Worm (Caenorhabditis elegans) whole organism, L4 larva: ENCODE results near the gene rbm-22.
A peak's percentile ranks its signal among the peaks of the same experiment; 100 is the strongest.

Experiments used
- F37D6.2 ChIP-seq: sonication (generic microtip); optimal IDR thresholded peaks from 2 replicates; lab custom pipeline; 2016; ENCODE audit warnings: mild to moderate bottlenecking, missing genetic modification characterization, missing compliant biosample characterization
- Y48G9A.11 ChIP-seq: fragments of 200-800 bp; sonication (Bioruptor generic); IDR thresholded peaks from 2 replicates; pipeline ENCODE4 v1.3.6; 2022; ENCODE audit warnings: missing genetic modification reagents, missing genetic modification characterization, missing compliant biosample characterization
- Y75B8A.6 ChIP-seq: fragments of 200-800 bp; sonication (Bioruptor generic); IDR thresholded peaks from 2 replicates; pipeline ENCODE4 v1.3.6; 2022; ENCODE audit warnings: missing genetic modification reagents, missing genetic modification characterization, missing compliant biosample characterization
- ZK546.5 ChIP-seq, 2 experiments: sonication (generic microtip); optimal IDR thresholded peaks; 2 replicates each; lab custom pipeline; 2017; ENCODE audit warnings: missing biosample characterization in 2 of 2, missing genetic modification characterization in 2 of 2
- aha-1 ChIP-seq: fragments of 150-350 bp; peaks from one replicate; lab custom pipeline; 2014; ENCODE audit warnings: missing biosample characterization, missing genetic modification characterization
- attf-4 ChIP-seq: sonication (generic microtip); optimal IDR thresholded peaks from 3 replicates; lab custom pipeline; 2017; ENCODE audit warnings: missing biosample characterization, missing genetic modification characterization
- ceh-20 ChIP-seq: fragments of 200-800 bp; sonication (Bioruptor generic); IDR thresholded peaks from 2 replicates; pipeline ENCODE4 v1.3.6; 2022; ENCODE audit warnings: missing genetic modification reagents, missing genetic modification characterization, missing compliant biosample characterization
- ceh-44 ChIP-seq: fragments of 200-800 bp; sonication (Bioruptor generic); IDR thresholded peaks from 2 replicates; pipeline ENCODE4 v1.3.6; 2022; ENCODE audit warnings: missing genetic modification reagents, missing genetic modification characterization, missing compliant biosample characterization
- ceh-62 ChIP-seq: sonication (generic microtip); optimal IDR thresholded peaks from 2 replicates; lab custom pipeline; 2017; ENCODE audit warnings: missing biosample characterization, missing genetic modification characterization
- ctbp-1 ChIP-seq: fragments of 200-800 bp; sonication (Bioruptor generic); IDR thresholded peaks from 2 replicates; pipeline ENCODE4 v1.3.6; 2022; ENCODE audit warnings: missing genetic modification reagents, missing genetic modification characterization, missing compliant biosample characterization
- daf-8 ChIP-seq: fragments of 200-800 bp; sonication (Bioruptor generic); IDR thresholded peaks from 2 replicates; pipeline ENCODE4 v1.3.6; 2022; ENCODE audit warnings: missing genetic modification characterization, missing compliant biosample characterization
- dve-1 ChIP-seq: sonication (generic microtip); optimal IDR thresholded peaks from 2 replicates; lab custom pipeline; 2017; ENCODE audit warnings: antibody characterized with exemption, mild to moderate bottlenecking, missing genetic modification characterization, missing compliant biosample characterization; ENCODE audit not compliant: insufficient read depth
- egl-27 ChIP-seq: sonication (generic microtip); optimal IDR thresholded peaks from 3 replicates; lab custom pipeline; 2017; ENCODE audit warnings: missing biosample characterization, missing genetic modification reagents, missing genetic modification characterization
- egl-43 ChIP-seq: fragments of 200-800 bp; sonication (Bioruptor generic); IDR thresholded peaks from 2 replicates; pipeline ENCODE4 v1.3.6; 2022; ENCODE audit warnings: missing genetic modification reagents, missing genetic modification characterization, missing compliant biosample characterization
- fos-1 ChIP-seq: fragments of 150-350 bp; optimal IDR thresholded peaks from 2 replicates; lab custom pipeline; 2014; ENCODE audit warnings: missing biosample characterization, missing genetic modification characterization
- hif-1 ChIP-seq, 2 experiments: sonication (generic microtip); optimal IDR thresholded peaks; 2 replicates each; lab custom pipeline; 2016 to 2017; ENCODE audit warnings: missing compliant biosample characterization in 2 of 2, missing genetic modification characterization in 2 of 2, missing genetic modification reagents in 2 of 2, missing genotype in 2 of 2, mild to moderate bottlenecking in 1 of 2
- hlh-11 ChIP-seq: fragments of 200-800 bp; sonication (Bioruptor generic); optimal IDR thresholded peaks from 2 replicates; lab custom pipeline; 2018; ENCODE audit warnings: mild to moderate bottlenecking, missing genetic modification characterization, missing compliant biosample characterization
- jun-1 ChIP-seq: fragments of 150-350 bp; optimal IDR thresholded peaks from 2 replicates; lab custom pipeline; 2014; ENCODE audit warnings: missing biosample characterization, missing genetic modification reagents, missing genetic modification characterization
- lim-7 ChIP-seq: fragments of 200-800 bp; sonication (Bioruptor generic); IDR thresholded peaks from 2 replicates; pipeline ENCODE4 v1.3.6; 2022; ENCODE audit warnings: missing genetic modification characterization, missing compliant biosample characterization
- lin-1 ChIP-seq: fragments of 200-800 bp; sonication (Bioruptor generic); IDR thresholded peaks from 2 replicates; pipeline ENCODE4 v1.3.6; 2022; ENCODE audit warnings: missing genetic modification reagents, missing genetic modification characterization, missing compliant biosample characterization
- lin-38 ChIP-seq: fragments of 200-800 bp; sonication (Bioruptor generic); IDR thresholded peaks from 2 replicates; pipeline ENCODE4 v1.3.6; 2022; ENCODE audit warnings: missing genetic modification reagents, missing genetic modification characterization, missing compliant biosample characterization
- mdl-1 ChIP-seq, 2 experiments: fragments of 150-350 bp in 1 of 2; sonication (generic microtip) in 1 of 2; optimal IDR thresholded peaks; 2 replicates each; lab custom pipeline; 2014 to 2017; ENCODE audit warnings: missing biosample characterization in 2 of 2, missing genetic modification characterization in 2 of 2
- mep-1 ChIP-seq: fragments of 150-350 bp; sonication (generic microtip); optimal IDR thresholded peaks from 3 replicates; lab custom pipeline; 2014; ENCODE audit warnings: missing biosample characterization, missing genetic modification characterization
- mes-2 ChIP-seq: sonication (generic microtip); optimal IDR thresholded peaks from 2 replicates; lab custom pipeline; 2016; ENCODE audit warnings: missing genotype, mild to moderate bottlenecking, missing genetic modification characterization, missing compliant biosample characterization; ENCODE audit not compliant: poor library complexity, severe bottlenecking
- mxl-3 ChIP-seq: fragments of 200-800 bp; sonication (Bioruptor generic); optimal IDR thresholded peaks from 2 replicates; lab custom pipeline; 2018; ENCODE audit warnings: mild to moderate bottlenecking, missing genetic modification characterization, missing compliant biosample characterization
- nhr-237 ChIP-seq: sonication (generic microtip); optimal IDR thresholded peaks from 2 replicates; lab custom pipeline; 2017; ENCODE audit warnings: missing biosample characterization, missing genetic modification characterization
- nhr-25 ChIP-seq: sonication (generic microtip); optimal IDR thresholded peaks from 2 replicates; lab custom pipeline; 2017; ENCODE audit warnings: missing genetic modification characterization, mild to moderate bottlenecking, missing compliant biosample characterization, antibody characterized with exemption, moderate library complexity, borderline replicate concordance; ENCODE audit not compliant: insufficient read depth
- nhr-28 ChIP-seq: fragments of 150-350 bp; optimal IDR thresholded peaks from 2 replicates; lab custom pipeline; 2014; ENCODE audit warnings: missing biosample characterization, missing genetic modification characterization
- nhr-6 ChIP-seq: fragments of 150-350 bp; optimal IDR thresholded peaks from 2 replicates; lab custom pipeline; 2014; ENCODE audit warnings: missing biosample characterization, missing genetic modification characterization
- nhr-77 ChIP-seq: fragments of 150-350 bp; optimal IDR thresholded peaks from 2 replicates; lab custom pipeline; 2014; ENCODE audit warnings: missing biosample characterization, missing genetic modification characterization
- php-3 ChIP-seq: fragments of 200-800 bp; sonication (Bioruptor generic); IDR thresholded peaks from 2 replicates; pipeline ENCODE4 v1.3.6; 2022; ENCODE audit warnings: missing genetic modification reagents, missing genetic modification characterization, missing compliant biosample characterization
- set-16 ChIP-seq: fragments of 200-800 bp; sonication (Bioruptor generic); IDR thresholded peaks from 2 replicates; pipeline ENCODE4 v1.3.6; 2022; ENCODE audit warnings: missing genetic modification reagents, missing genetic modification characterization, missing compliant biosample characterization
- snpc-4 ChIP-seq: fragments of 150-350 bp; optimal IDR thresholded peaks from 2 replicates; lab custom pipeline; 2014; ENCODE audit warnings: missing biosample characterization, missing genetic modification characterization
- spr-1 ChIP-seq: sonication (generic microtip); optimal IDR thresholded peaks from 2 replicates; lab custom pipeline; 2016; ENCODE audit warnings: mild to moderate bottlenecking, missing genetic modification characterization, missing compliant biosample characterization
- tra-1 ChIP-seq: fragments of 200-800 bp; sonication (Bioruptor generic); IDR thresholded peaks from 2 replicates; pipeline ENCODE4 v1.3.6; 2022; ENCODE audit warnings: missing genetic modification reagents, missing genetic modification characterization, missing compliant biosample characterization
- vab-7 ChIP-seq: fragments of 200-800 bp; sonication (Bioruptor generic); IDR thresholded peaks from 2 replicates; pipeline ENCODE4 v1.3.6; 2022; ENCODE audit warnings: missing genetic modification reagents, missing genetic modification characterization, missing compliant biosample characterization
- zfp-3 ChIP-seq: fragments of 200-800 bp; sonication (Bioruptor generic); conservative IDR thresholded peaks from 2 replicates; pipeline ENCODE4 v1.3.6; 2022; ENCODE audit warnings: missing genetic modification reagents, missing genetic modification characterization, missing compliant biosample characterization
- ztf-11 ChIP-seq: fragments of 150-350 bp; optimal IDR thresholded peaks from 2 replicates; lab custom pipeline; 2014; ENCODE audit warnings: missing biosample characterization, missing genetic modification characterization
- ztf-7 ChIP-seq: fragments of 150-350 bp; optimal IDR thresholded peaks from 2 replicates; lab custom pipeline; 2014; ENCODE audit warnings: missing biosample characterization, missing genetic modification characterization

Gene rbm-22

DNA sequence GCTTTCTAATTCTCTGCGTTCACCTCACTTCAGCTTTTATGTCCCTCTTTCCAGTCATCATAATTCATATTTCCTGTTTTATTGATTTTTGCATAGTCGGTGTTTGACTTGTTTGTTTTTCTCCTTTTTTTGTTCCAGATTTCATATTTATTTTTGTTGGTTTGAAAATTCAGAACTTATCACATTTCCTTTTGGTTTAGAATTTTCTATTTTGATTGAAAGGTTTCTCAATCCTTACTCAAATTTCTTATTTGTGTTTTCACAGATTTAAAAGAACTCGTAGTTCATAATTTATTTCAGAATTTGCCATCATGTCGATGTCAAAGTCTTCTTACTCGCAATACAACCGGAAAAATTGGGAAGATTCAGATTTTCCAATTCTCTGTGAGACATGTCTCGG, at the start of gene rbm-22:
rbm-22 (plus strand) TSS at position 301 of the 400 bp plus-strand sequence.
- TF ChIP-seq ceh-44 = no peak
- TF ChIP-seq dve-1 = no peak
- TF ChIP-seq nhr-237 (tag; lab: Kevin White, UChicago) = no peak
- no peak for TF ChIP-seq nhr-6 (tag; lab: Kevin White, UChicago)
- TF ChIP-seq hlh-11 (tag; lab: Kevin White, UChicago) = no peak
- no peak for TF ChIP-seq egl-43 (GFP tag; lab: Robert Waterston, UW)
- no peak for TF ChIP-seq Y48G9A.11 (GFP tag; lab: Robert Waterston, UW)
- TF ChIP-seq ctbp-1 (GFP tag; lab: Robert Waterston, UW) = no peak
- no peak for TF ChIP-seq ceh-62
- TF ChIP-seq F37D6.2 = no peak
- TF ChIP-seq mep-1 (tag; lab: Kevin White, UChicago) = no peak
- TF ChIP-seq mdl-1 (tag; optimal IDR thresholded peaks at IDR 0.05; lab: Kevin White, UChicago) = no peak
- TF ChIP-seq tra-1 (GFP tag; lab: Robert Waterston, UW) = no peak
- no peak for TF ChIP-seq fos-1
- no peak for TF ChIP-seq php-3

DNA sequence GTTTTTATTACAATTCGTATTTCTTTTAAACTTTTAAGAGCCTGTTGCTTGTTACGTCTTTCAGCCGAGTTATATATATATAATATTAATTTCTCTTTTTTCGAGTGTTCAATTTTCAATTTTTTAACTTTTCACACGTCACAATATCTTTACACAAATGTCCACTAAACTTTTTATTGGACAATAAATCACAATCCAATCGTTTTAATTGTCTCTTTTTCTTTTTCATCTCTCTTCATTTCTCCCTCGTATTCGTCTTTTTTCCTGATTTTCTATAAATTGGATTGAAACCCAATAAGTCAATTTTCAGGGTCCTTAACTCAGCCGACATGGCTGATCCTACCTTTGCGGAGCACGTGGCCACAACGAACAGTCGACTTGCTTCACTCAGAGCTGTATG, 49.1 kb upstream of the rbm-22 start, which contains the start of gene miz-1:
miz-1 (plus strand) TSS at position 301 of the 400 bp plus-strand sequence.
- TF ChIP-seq spr-1 (tag; lab: Kevin White, UChicago) (no peak), ceh-20 (GFP tag; lab: Robert Waterston, UW) (peak; percentile 61; the same call in 1 of the 2 replicates)

DNA sequence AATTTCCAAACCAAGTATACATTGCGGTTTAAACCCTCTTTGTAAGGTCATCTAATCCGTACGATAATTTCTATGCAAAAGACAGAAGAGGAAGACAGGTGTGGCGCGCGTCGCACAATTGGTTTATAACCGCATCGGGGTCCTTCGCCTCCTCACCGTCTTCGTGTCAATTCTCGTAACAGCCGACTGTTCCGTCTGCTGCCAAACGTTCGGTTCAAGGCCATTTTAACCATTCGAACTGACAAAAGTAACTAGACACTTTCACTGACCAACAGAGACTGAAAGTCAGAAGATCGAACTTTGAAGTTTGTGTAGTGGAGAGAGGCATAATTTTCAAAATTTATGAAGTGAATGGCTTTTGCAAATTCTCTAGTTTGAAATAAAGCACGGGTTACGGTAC, 45.3 kb upstream of the rbm-22 start:
- no peak for TF ChIP-seq mes-2 (tag; lab: Kevin White, UChicago)
- TF ChIP-seq ztf-7 (tag; lab: Kevin White, UChicago) = no peak
- TF ChIP-seq daf-8 (GFP tag; lab: Robert Waterston, UW) = no peak
- TF ChIP-seq attf-4 = no peak
- no peak for TF ChIP-seq set-16 (GFP tag; lab: Robert Waterston, UW)
- no peak for TF ChIP-seq dve-1
- TF ChIP-seq snpc-4 = no peak
- TF ChIP-seq zfp-3 (GFP tag; lab: Robert Waterston, UW) = no peak
- TF ChIP-seq nhr-28 (tag; lab: Kevin White, UChicago) = peak; percentile 50
- TF ChIP-seq egl-27 (tag; lab: Kevin White, UChicago) = no peak
- TF ChIP-seq lim-7 (GFP tag; lab: Robert Waterston, UW) = no peak
- peak; percentile 12 for TF ChIP-seq mep-1 (tag; lab: Kevin White, UChicago)
- TF ChIP-seq F37D6.2 = no peak
- no peak for TF ChIP-seq lin-1 (GFP tag; lab: Robert Waterston, UW)
- peak; percentile 55 for TF ChIP-seq nhr-25 (tag; lab: Kevin White, UChicago)
- TF ChIP-seq mxl-3 (GFP tag; lab: Kevin White, UChicago) = no peak
- TF ChIP-seq ZK546.5 (tag; optimal IDR thresholded peaks at IDR 0.05; lab: Kevin White, UChicago) = no peak
- no peak for TF ChIP-seq lin-38 (GFP tag; lab: Robert Waterston, UW)
- no peak for TF ChIP-seq egl-43 (GFP tag; lab: Robert Waterston, UW)
- TF ChIP-seq nhr-77 (tag; lab: Kevin White, UChicago) = no peak
- no peak for TF ChIP-seq hif-1 (tag; optimal IDR thresholded peaks at IDR 0.05; lab: Kevin White, UChicago)
- TF ChIP-seq jun-1 = no peak
- TF ChIP-seq Y75B8A.6 (GFP tag; lab: Robert Waterston, UW) = no peak
- no peak for TF ChIP-seq ztf-11
- TF ChIP-seq vab-7 (GFP tag; lab: Robert Waterston, UW) = no peak
- no peak for TF ChIP-seq aha-1
